Worm (Caenorhabditis elegans) whole organism, midembryonic: ENCODE results near the gene srh-193.

Experiments used
- T22C8.4 ChIP-seq: fragments of 200-800 bp; sonication (Bioruptor generic); IDR thresholded peaks from 2 replicates; pipeline ENCODE4 v1.3.6; 2022; ENCODE audit warnings: missing genetic modification characterization, missing compliant biosample characterization
- flt-1 ChIP-seq: fragments of 200-800 bp; sonication (Bioruptor generic); IDR thresholded peaks from 2 replicates; pipeline ENCODE4 v1.3.6; 2022; ENCODE audit warnings: missing genetic modification characterization, missing compliant biosample characterization
- klf-2 ChIP-seq: fragments of 200-800 bp; sonication (Bioruptor generic); conservative IDR thresholded peaks from 2 replicates; pipeline ENCODE4 v1.3.6; 2022; ENCODE audit warnings: missing genetic modification reagents, missing genetic modification characterization, missing compliant biosample characterization
- ref-1 ChIP-seq: fragments of 200-800 bp; sonication (Bioruptor generic); conservative IDR thresholded peaks from 2 replicates; pipeline ENCODE4 v1.3.6; 2022; ENCODE audit warnings: missing genetic modification reagents, missing genetic modification characterization, missing compliant biosample characterization
- tab-1 ChIP-seq: fragments of 200-800 bp; sonication (Bioruptor generic); IDR thresholded peaks from 2 replicates; pipeline ENCODE4 v1.3.6; 2022; ENCODE audit warnings: missing genetic modification characterization, missing compliant biosample characterization
- ztf-29 ChIP-seq: fragments of 200-800 bp; sonication (Bioruptor generic); IDR thresholded peaks from 2 replicates; pipeline ENCODE4 v1.3.6; 2022; ENCODE audit warnings: missing genetic modification reagents, missing genetic modification characterization, missing compliant biosample characterization

DNA sequence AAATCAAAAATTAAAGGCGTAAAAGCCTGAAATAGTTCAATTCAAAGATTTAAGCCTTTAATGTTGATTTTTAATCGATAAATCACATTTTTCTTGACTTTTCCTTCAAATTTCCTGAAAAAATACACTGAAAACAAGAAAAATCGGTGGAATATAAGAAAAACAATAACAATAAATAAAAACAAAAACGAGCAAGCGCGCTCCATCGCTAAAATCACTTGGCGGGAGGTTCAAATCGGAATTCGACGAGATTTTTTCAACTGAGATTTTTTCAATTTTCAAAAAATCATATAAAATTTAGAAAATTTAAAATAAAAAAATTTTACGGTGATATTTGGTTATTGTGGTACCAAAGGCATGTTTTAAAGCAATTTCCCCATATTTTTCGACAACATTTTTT lies 49.5 kb upstream of the srh-193 start:
- TF ChIP-seq ztf-29 (GFP tag; lab: Robert Waterston, UW) = no peak
- TF ChIP-seq flt-1 = no peak
- no peak for TF ChIP-seq tab-1 (GFP tag; lab: Robert Waterston, UW)
- no peak for TF ChIP-seq klf-2 (GFP tag; lab: Robert Waterston, UW)
- TF ChIP-seq ref-1 (GFP tag; lab: Robert Waterston, UW) = no peak
- no peak for TF ChIP-seq T22C8.4 (GFP tag; lab: Robert Waterston, UW)
